Worm (Caenorhabditis elegans) whole organism, young adult: ENCODE data around the gene npr-22.
A peak's percentile ranks its signal among the peaks of the same experiment; 100 is the strongest.

Source experiments
- C06A6.2 ChIP-seq: fragments of 200-800 bp; sonication (Bioruptor generic); conservative IDR thresholded peaks from 2 replicates; pipeline ENCODE4 v1.3.6; 2022; ENCODE audit warnings: missing genetic modification characterization, missing compliant biosample characterization
- D2030.7 ChIP-seq: fragments of 200-800 bp; sonication (Bioruptor generic); IDR thresholded peaks from 2 replicates; pipeline ENCODE4 v1.3.6; 2022; ENCODE audit warnings: missing genetic modification reagents, missing genetic modification characterization, missing compliant biosample characterization
- F10E7.11 ChIP-seq: sonication (generic microtip); optimal IDR thresholded peaks from 2 replicates; lab custom pipeline; 2017; ENCODE audit warnings: mild to moderate bottlenecking, missing genetic modification characterization, moderate library complexity, missing compliant biosample characterization
- F23B12.7 ChIP-seq: sonication (generic microtip); optimal IDR thresholded peaks from 2 replicates; lab custom pipeline; 2017; ENCODE audit warnings: missing genetic modification characterization, mild to moderate bottlenecking, missing compliant biosample characterization, antibody characterized with exemption, moderate library complexity; ENCODE audit not compliant: insufficient read depth
- F33H1.4 ChIP-seq: fragments of 200-800 bp; sonication (Bioruptor generic); IDR thresholded peaks from 2 replicates; pipeline ENCODE4 v1.3.6; 2022; ENCODE audit warnings: missing genetic modification reagents, missing genetic modification characterization, missing compliant biosample characterization
- F55B11.4 ChIP-seq: sonication (generic microtip); optimal IDR thresholded peaks from 2 replicates; lab custom pipeline; 2016; ENCODE audit warnings: missing compliant biosample characterization, missing genetic modification characterization, borderline replicate concordance; ENCODE audit not compliant: insufficient read depth
- Y53G8AR.9 ChIP-seq: fragments of 200-800 bp; sonication (Bioruptor generic); conservative IDR thresholded peaks from 2 replicates; pipeline ENCODE4 v1.3.6; 2022; ENCODE audit warnings: missing genetic modification reagents, missing genetic modification characterization, missing compliant biosample characterization
- Y56A3A.18 ChIP-seq: fragments of 200-800 bp; sonication (Bioruptor generic); IDR thresholded peaks from 2 replicates; pipeline ENCODE4 v1.3.6; 2022; ENCODE audit warnings: missing genetic modification reagents, missing genetic modification characterization, missing compliant biosample characterization
- Y79H2A.3 ChIP-seq: fragments of 200-800 bp; sonication (Bioruptor generic); conservative IDR thresholded peaks from 2 replicates; pipeline ENCODE4 v1.3.6; 2022; ENCODE audit warnings: missing genetic modification reagents, missing genetic modification characterization, missing compliant biosample characterization
- aptf-2 ChIP-seq: fragments of 200-800 bp; sonication (Bioruptor generic); conservative IDR thresholded peaks from 2 replicates; pipeline ENCODE4 v1.3.6; 2022; ENCODE audit warnings: missing genetic modification reagents, missing genetic modification characterization, missing compliant biosample characterization
- aptf-3 ChIP-seq: fragments of 200-800 bp; sonication (Bioruptor generic); IDR thresholded peaks from 2 replicates; pipeline ENCODE4 v1.3.6; 2022; ENCODE audit warnings: missing genetic modification characterization, missing compliant biosample characterization
- attf-6 ChIP-seq: fragments of 200-800 bp; sonication (Bioruptor generic); IDR thresholded peaks from 2 replicates; pipeline ENCODE4 v1.3.6; 2022; ENCODE audit warnings: missing genetic modification reagents, missing genetic modification characterization, missing compliant biosample characterization
- cebp-1 ChIP-seq, 2 experiments: fragments of 200-800 bp in 1 of 2; sonication (Bioruptor generic) in 1 of 2; sonication (generic microtip) in 1 of 2; IDR thresholded peaks in 1 of 2; optimal IDR thresholded peaks in 1 of 2; 2 replicates each; pipeline versions ENCODE4 v1.3.6 to Lab custom; 2017 to 2022; ENCODE audit warnings: missing compliant biosample characterization in 2 of 2, missing genetic modification characterization in 2 of 2, mild to moderate bottlenecking in 1 of 2, missing genetic modification reagents in 1 of 2, moderate library complexity in 1 of 2
- cebp-2 ChIP-seq: fragments of 200-800 bp; sonication (Bioruptor generic); IDR thresholded peaks from 2 replicates; pipeline ENCODE4 v1.3.6; 2022; ENCODE audit warnings: missing genetic modification characterization, missing compliant biosample characterization
- ceh-27 ChIP-seq: fragments of 200-800 bp; sonication (Bioruptor generic); optimal IDR thresholded peaks from 2 replicates; lab custom pipeline; 2018; ENCODE audit warnings: mild to moderate bottlenecking, missing genetic modification characterization, moderate library complexity, missing compliant biosample characterization
- ceh-91 ChIP-seq: fragments of 200-800 bp; sonication (Bioruptor generic); IDR thresholded peaks from 2 replicates; pipeline ENCODE4 v1.3.6; 2022; ENCODE audit warnings: missing genetic modification reagents, missing genetic modification characterization, missing compliant biosample characterization
- egl-18 ChIP-seq: fragments of 200-800 bp; sonication (Bioruptor generic); IDR thresholded peaks from 2 replicates; pipeline ENCODE4 v1.3.6; 2022; ENCODE audit warnings: missing genetic modification reagents, missing genetic modification characterization, missing compliant biosample characterization
- egrh-3 ChIP-seq: fragments of 200-800 bp; sonication (Bioruptor generic); IDR thresholded peaks from 2 replicates; pipeline ENCODE4 v1.3.6; 2022; ENCODE audit warnings: missing genetic modification reagents, missing genetic modification characterization, missing compliant biosample characterization
- him-1 ChIP-seq: sonication (generic microtip); optimal IDR thresholded peaks from 2 replicates; lab custom pipeline; 2016; ENCODE audit warnings: missing genotype, missing genetic modification reagents, missing genetic modification characterization, missing compliant biosample characterization
- hlh-12 ChIP-seq: sonication (generic microtip); optimal IDR thresholded peaks from 2 replicates; lab custom pipeline; 2016; ENCODE audit warnings: missing genetic modification characterization, missing compliant biosample characterization
- hsf-1 ChIP-seq: fragments of 200-800 bp; sonication (Bioruptor generic); IDR thresholded peaks from 2 replicates; pipeline ENCODE4 v1.3.6; 2022; ENCODE audit warnings: missing genetic modification reagents, missing genetic modification characterization, missing compliant biosample characterization
- lag-1 ChIP-seq: fragments of 200-800 bp; sonication (Bioruptor generic); IDR thresholded peaks from 2 replicates; pipeline ENCODE4 v1.3.6; 2022; ENCODE audit warnings: missing genetic modification reagents, missing genetic modification characterization, missing compliant biosample characterization
- let-607 ChIP-seq, 2 experiments: fragments of 200-800 bp in 1 of 2; sonication (Bioruptor generic) in 1 of 2; sonication (generic microtip) in 1 of 2; optimal IDR thresholded peaks; 2 replicates each; lab custom pipeline; 2016 to 2018; ENCODE audit warnings: mild to moderate bottlenecking in 2 of 2, missing compliant biosample characterization in 2 of 2, missing genetic modification characterization in 2 of 2, moderate library complexity in 2 of 2, missing genotype in 1 of 2
- lin-26 ChIP-seq: fragments of 200-800 bp; sonication (Bioruptor generic); IDR thresholded peaks from 2 replicates; pipeline ENCODE4 v1.3.6; 2022; ENCODE audit warnings: missing genetic modification reagents, missing genetic modification characterization, missing compliant biosample characterization
- lin-54 ChIP-seq: fragments of 200-800 bp; sonication (Bioruptor generic); optimal IDR thresholded peaks from 2 replicates; lab custom pipeline; 2018; ENCODE audit warnings: mild to moderate bottlenecking, missing genetic modification characterization, missing compliant biosample characterization
- lir-1 ChIP-seq: fragments of 200-800 bp; sonication (Bioruptor generic); conservative IDR thresholded peaks from 2 replicates; pipeline ENCODE4 v1.3.6; 2022; ENCODE audit warnings: missing genetic modification reagents, missing genetic modification characterization, missing compliant biosample characterization
- lsy-27 ChIP-seq: sonication (generic microtip); optimal IDR thresholded peaks from 2 replicates; lab custom pipeline; 2017; ENCODE audit warnings: missing genetic modification characterization, mild to moderate bottlenecking, missing compliant biosample characterization, antibody characterized with exemption, missing genotype, borderline replicate concordance; ENCODE audit not compliant: insufficient read depth
- madf-10 ChIP-seq: sonication (generic microtip); optimal IDR thresholded peaks from 2 replicates; lab custom pipeline; 2016; ENCODE audit warnings: mild to moderate bottlenecking, missing genetic modification characterization, missing compliant biosample characterization
- madf-3 ChIP-seq: fragments of 200-800 bp; sonication (Bioruptor generic); IDR thresholded peaks from 2 replicates; pipeline ENCODE4 v1.3.6; 2022; ENCODE audit warnings: missing genetic modification reagents, missing genetic modification characterization, missing compliant biosample characterization
- madf-6 ChIP-seq: fragments of 200-800 bp; sonication (Bioruptor generic); IDR thresholded peaks from 2 replicates; pipeline ENCODE4 v1.3.6; 2022; ENCODE audit warnings: missing genetic modification reagents, missing genetic modification characterization, missing compliant biosample characterization
- mcd-1 ChIP-seq: fragments of 200-800 bp; sonication (Bioruptor generic); IDR thresholded peaks from 2 replicates; pipeline ENCODE4 v1.3.6; 2022; ENCODE audit warnings: missing genetic modification reagents, missing genetic modification characterization, missing compliant biosample characterization
- mes-4 ChIP-seq: sonication (generic microtip); optimal IDR thresholded peaks from 2 replicates; lab custom pipeline; 2016; ENCODE audit warnings: missing genotype, missing genetic modification characterization, missing compliant biosample characterization
- mxl-1 ChIP-seq: sonication (generic microtip); optimal IDR thresholded peaks from 2 replicates; lab custom pipeline; 2016; ENCODE audit warnings: missing genetic modification characterization, missing compliant biosample characterization
- nfya-1 ChIP-seq: sonication (generic microtip); optimal IDR thresholded peaks from 2 replicates; lab custom pipeline; 2017; ENCODE audit warnings: antibody characterized with exemption, missing compliant biosample characterization, missing genetic modification characterization, borderline replicate concordance; ENCODE audit not compliant: insufficient read depth
- nfyb-1 ChIP-seq: fragments of 200-800 bp; sonication (Bioruptor generic); IDR thresholded peaks from 2 replicates; pipeline ENCODE4 v1.3.6; 2022; ENCODE audit warnings: missing genetic modification reagents, missing genetic modification characterization, missing compliant biosample characterization
- nhr-90 ChIP-seq: sonication (generic microtip); optimal IDR thresholded peaks from 2 replicates; lab custom pipeline; 2016; ENCODE audit warnings: missing genotype, mild to moderate bottlenecking, missing genetic modification characterization, missing compliant biosample characterization
- repo-1 ChIP-seq: sonication (generic microtip); optimal IDR thresholded peaks from 2 replicates; lab custom pipeline; 2017; ENCODE audit warnings: mild to moderate bottlenecking, missing genetic modification characterization, missing compliant biosample characterization
- snpc-1.1 ChIP-seq: sonication (generic microtip); optimal IDR thresholded peaks from 2 replicates; lab custom pipeline; 2017; ENCODE audit warnings: missing genetic modification characterization, mild to moderate bottlenecking, missing compliant biosample characterization, antibody characterized with exemption, moderate library complexity, missing genotype, missing genetic modification reagents; ENCODE audit not compliant: insufficient read depth
- snpc-3.4 ChIP-seq: sonication (generic microtip); optimal IDR thresholded peaks from 2 replicates; lab custom pipeline; 2017; ENCODE audit warnings: missing genetic modification characterization, mild to moderate bottlenecking, missing compliant biosample characterization, antibody characterized with exemption, moderate library complexity, missing genotype, missing genetic modification reagents
- snpc-4 ChIP-seq, 5 experiments: fragments of 150-350 bp in 1 of 5; sonication (generic microtip) in 4 of 5; optimal IDR thresholded peaks; 2 replicates each; lab custom pipeline; 2014 to 2018; ENCODE audit warnings: missing genetic modification characterization in 5 of 5, missing biosample characterization in 3 of 5, antibody characterized with exemption in 2 of 5, mild to moderate bottlenecking in 2 of 5, missing compliant biosample characterization in 2 of 5, missing genotype in 2 of 5, moderate library complexity in 2 of 5, missing genetic modification reagents in 1 of 5
- sptf-2 ChIP-seq: fragments of 200-800 bp; sonication (Bioruptor generic); optimal IDR thresholded peaks from 2 replicates; lab custom pipeline; 2018; ENCODE audit warnings: mild to moderate bottlenecking, missing genetic modification characterization, missing compliant biosample characterization
- ztf-22 ChIP-seq: fragments of 200-800 bp; sonication (Bioruptor generic); optimal IDR thresholded peaks from 2 replicates; lab custom pipeline; 2018; ENCODE audit warnings: mild to moderate bottlenecking, missing genetic modification characterization, moderate library complexity, missing compliant biosample characterization
- ztf-25 ChIP-seq: fragments of 200-800 bp; sonication (Bioruptor generic); IDR thresholded peaks from 2 replicates; pipeline ENCODE4 v1.3.6; 2022; ENCODE audit warnings: missing genetic modification reagents, missing genetic modification characterization, missing compliant biosample characterization
- ztf-28 ChIP-seq: fragments of 200-800 bp; sonication (Bioruptor generic); IDR thresholded peaks from 2 replicates; pipeline ENCODE4 v1.3.6; 2022; ENCODE audit warnings: missing genetic modification reagents, missing genetic modification characterization, missing compliant biosample characterization
- ztf-3 ChIP-seq: fragments of 200-800 bp; sonication (Bioruptor generic); optimal IDR thresholded peaks from 2 replicates; lab custom pipeline; 2018; ENCODE audit warnings: mild to moderate bottlenecking, missing genetic modification characterization, missing compliant biosample characterization
- ztf-6 ChIP-seq: fragments of 200-800 bp; sonication (Bioruptor generic); IDR thresholded peaks from 2 replicates; pipeline ENCODE4 v1.3.6; 2022; ENCODE audit warnings: missing genetic modification reagents, missing genetic modification characterization, missing compliant biosample characterization

Gene npr-22

DNA sequence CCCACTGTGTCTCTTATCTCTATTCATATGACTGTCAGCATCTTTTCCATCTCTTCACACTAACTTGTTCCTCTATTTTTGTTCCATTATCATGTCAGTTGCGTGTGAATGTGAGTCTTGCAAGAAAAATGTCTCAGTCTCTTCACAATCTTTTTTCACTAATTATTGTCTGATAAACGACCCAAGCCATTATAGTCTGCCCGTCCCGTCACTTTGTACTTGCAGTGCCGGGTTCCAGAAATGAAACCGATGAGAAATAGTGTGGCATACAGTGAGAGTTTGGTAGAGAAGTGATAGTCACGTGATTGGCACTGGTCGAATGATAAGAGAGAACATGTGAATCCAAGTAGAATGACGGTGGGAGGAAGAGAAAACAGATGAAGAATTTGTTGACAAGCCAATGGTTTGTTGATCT, 31.6 kb upstream of the npr-22 start (continued):
- no peak for TF ChIP-seq D2030.7 (GFP tag; lab: Robert Waterston, UW)
- peak; percentile 61 for TF ChIP-seq ztf-3
- TF ChIP-seq lir-1 (GFP tag; lab: Robert Waterston, UW): peak; percentile 64
- no peak for TF ChIP-seq attf-6
- peak; percentile 43 for TF ChIP-seq repo-1 (tag; lab: Kevin White, UChicago)
- TF ChIP-seq madf-10 (tag; lab: Kevin White, UChicago): peak; percentile 86
- TF ChIP-seq aptf-2 (GFP tag; lab: Robert Waterston, UW): no peak
- peak; percentile 29 to 90 for TF ChIP-seq let-607 (tag; optimal IDR thresholded peaks at IDR 0.05; lab: Kevin White, UChicago)
- no peak for TF ChIP-seq Y56A3A.18 (GFP tag; lab: Robert Waterston, UW)
- peak; percentile 88 for TF ChIP-seq nhr-90 (tag; lab: Kevin White, UChicago)
- peak; percentile 90 for TF ChIP-seq C06A6.2 (GFP tag; lab: Robert Waterston, UW)
- no peak for TF ChIP-seq egl-18 (GFP tag; lab: Robert Waterston, UW)
- peak; percentile 86 for TF ChIP-seq nfyb-1 (GFP tag; lab: Robert Waterston, UW)
- TF ChIP-seq cebp-1 (GFP tag; IDR thresholded peaks at IDR 0.05; lab: Robert Waterston, UW): no peak
- TF ChIP-seq cebp-1 (tag; optimal IDR thresholded peaks at IDR 0.05; lab: Kevin White, UChicago): peak; percentile 84
- TF ChIP-seq ceh-91: no peak
- TF ChIP-seq hsf-1 (GFP tag; lab: Robert Waterston, UW): peak; percentile 70; the same call in 1 of the 2 replicates
- TF ChIP-seq snpc-4 (GFP tag; optimal IDR thresholded peaks at IDR 0.05; lab: Kevin White, UChicago): no peak
- peak in 3 of 4 experiments; percentile 13 to 68 (median 59) for TF ChIP-seq snpc-4 (tag; optimal IDR thresholded peaks at IDR 0.05; lab: Kevin White, UChicago)
- no peak for TF ChIP-seq ztf-25 (GFP tag; lab: Robert Waterston, UW)
- TF ChIP-seq snpc-1.1 (tag; lab: Kevin White, UChicago): no peak
- no peak for TF ChIP-seq ztf-28 (GFP tag; lab: Robert Waterston, UW)
- TF ChIP-seq ztf-6: no peak
- no peak for TF ChIP-seq nfya-1 (tag; lab: Kevin White, UChicago)
- no peak for TF ChIP-seq mes-4 (tag; lab: Kevin White, UChicago)
- TF ChIP-seq cebp-2 (GFP tag; lab: Robert Waterston, UW): no peak
- TF ChIP-seq lag-1 (GFP tag; lab: Robert Waterston, UW): no peak
- no peak for TF ChIP-seq mxl-1 (tag; lab: Kevin White, UChicago)
- TF ChIP-seq F33H1.4 (GFP tag; lab: Robert Waterston, UW): no peak
- no peak for TF ChIP-seq hlh-12
- TF ChIP-seq sptf-2 (GFP tag; lab: Kevin White, UChicago): peak; percentile 22
- TF ChIP-seq madf-6 (GFP tag; lab: Robert Waterston, UW): no peak; the same call in 1 of the 2 replicates
- TF ChIP-seq Y53G8AR.9 (GFP tag; lab: Robert Waterston, UW): peak; percentile 74; the same call in 1 of the 2 replicates
- TF ChIP-seq snpc-3.4: no peak
- no peak for TF ChIP-seq F55B11.4
- TF ChIP-seq egrh-3 (GFP tag; lab: Robert Waterston, UW): no peak
- TF ChIP-seq him-1 (tag; lab: Kevin White, UChicago): no peak
- TF ChIP-seq lin-26: 0 out of 2 replicates have a peak, but pooled peaks have one; percentile 17
- TF ChIP-seq lin-54 (GFP tag; lab: Kevin White, UChicago): peak; percentile 16
- TF ChIP-seq lsy-27 (tag; lab: Kevin White, UChicago): no peak
- TF ChIP-seq F10E7.11 (tag; lab: Kevin White, UChicago): no peak
- TF ChIP-seq ceh-27 (GFP tag; lab: Kevin White, UChicago): no peak
- TF ChIP-seq ztf-22 (GFP tag; lab: Kevin White, UChicago): peak; percentile 99
- no peak for TF ChIP-seq aptf-3 (GFP tag; lab: Robert Waterston, UW)
- no peak for TF ChIP-seq madf-3 (GFP tag; lab: Robert Waterston, UW)
- TF ChIP-seq mcd-1 (GFP tag; lab: Robert Waterston, UW): peak; percentile 36; the same call in 1 of the 2 replicates
- 0 out of 2 replicates have a peak, but pooled peaks have one; percentile 62 for TF ChIP-seq Y79H2A.3 (GFP tag; lab: Robert Waterston, UW)
- TF ChIP-seq F23B12.7 (tag; lab: Kevin White, UChicago): no peak
